Worm (Caenorhabditis elegans) whole organism, L2 larva: Measurements from ENCODE around the gene mct-4.

Source experiments
- alr-1 ChIP-seq: fragments of 150-350 bp; optimal IDR thresholded peaks from 2 replicates; lab custom pipeline; 2014; ENCODE audit warnings: missing biosample characterization, missing genetic modification characterization
- zag-1 ChIP-seq: fragments of 150-350 bp; optimal IDR thresholded peaks from 2 replicates; lab custom pipeline; 2014; ENCODE audit warnings: missing biosample characterization, missing genetic modification characterization

ce11 chrX:4899623-4900022 lies 29.9 kb downstream of the mct-4 start:
- TF ChIP-seq zag-1 (tag; lab: Kevin White, UChicago) (no peak), alr-1 (tag; lab: Kevin White, UChicago) (no peak)
